Fruit fly (Drosophila melanogaster) whole organism, wandering third instar larva: ENCODE data around the gene CG15545.

Source experiments
- CrebA ChIP-seq: fragments of 200-800 bp; sonication (Bioruptor generic); optimal IDR thresholded peaks from 2 replicates; lab custom pipeline; 2016; ENCODE audit warnings: missing biosample characterization, mild to moderate bottlenecking, missing genetic modification characterization, borderline replicate concordance
- Hr78 ChIP-seq: fragments of >200 bp; optimal IDR thresholded peaks from 2 replicates; lab custom pipeline; 2017; ENCODE audit warnings: missing biosample characterization, missing genetic modification characterization
- brk ChIP-seq: fragments of 200-800 bp; sonication (Bioruptor generic); optimal IDR thresholded peaks from 2 replicates; lab custom pipeline; 2016; ENCODE audit warnings: missing biosample characterization, mild to moderate bottlenecking, missing genetic modification characterization
- dl ChIP-seq, 2 experiments: fragments of 175-275, 200-275 bp in 1 of 2; fragments of 200-275 bp in 1 of 2; sonication (Bioruptor generic); optimal IDR thresholded peaks; lab custom pipeline; 2018; ENCODE audit warnings: mild to moderate bottlenecking in 2 of 2, missing biosample characterization in 2 of 2, missing genetic modification characterization in 2 of 2, moderate library complexity in 2 of 2; ENCODE audit not compliant: partially characterized antibody in 2 of 2, insufficient read depth in 1 of 2
- fru ChIP-seq: fragments of 200-800 bp; sonication (Bioruptor generic); optimal IDR thresholded peaks from 3 replicates; lab custom pipeline; 2016; ENCODE audit warnings: missing biosample characterization, mild to moderate bottlenecking, missing genetic modification characterization
- lola ChIP-seq: fragments of >200 bp; optimal IDR thresholded peaks from 2 replicates; lab custom pipeline; 2017; ENCODE audit warnings: missing biosample characterization, missing genetic modification characterization
- pan ChIP-seq: fragments of >200 bp; optimal IDR thresholded peaks from 2 replicates; lab custom pipeline; 2017
- psq ChIP-seq: fragments of 200-800 bp; sonication (Bioruptor generic); optimal IDR thresholded peaks from 3 replicates; lab custom pipeline; 2017; ENCODE audit warnings: missing biosample characterization, mild to moderate bottlenecking, missing genetic modification characterization, moderate library complexity
- sage ChIP-seq: fragments of 200-800 bp; sonication (Bioruptor generic); optimal IDR thresholded peaks from 2 replicates; lab custom pipeline; 2016; ENCODE audit warnings: missing biosample characterization, mild to moderate bottlenecking, missing genetic modification characterization
- usp ChIP-seq: fragments of >200 bp; optimal IDR thresholded peaks from 2 replicates; lab custom pipeline; 2017; ENCODE audit warnings: missing biosample characterization, missing genetic modification characterization

- TF ChIP-seq Hr78: no peak
- TF ChIP-seq brk (GFP tag; lab: Kevin White, UChicago): no peak
- no peak for TF ChIP-seq dl (GFP tag; optimal IDR thresholded peaks at IDR 0.05; lab: Kevin White, UChicago; ENCODE audit: insufficient read depth in 1 of 2, partially characterized antibody in 2 of 2)
- no peak for TF ChIP-seq sage (GFP tag; lab: Kevin White, UChicago)
- TF ChIP-seq lola (GFP tag; lab: Kevin White, UChicago): no peak
- no peak for TF ChIP-seq fru (GFP tag; lab: Kevin White, UChicago)
- no peak for TF ChIP-seq psq (GFP tag; lab: Kevin White, UChicago)
- TF ChIP-seq usp (GFP tag; lab: Kevin White, UChicago): no peak
- no peak for TF ChIP-seq pan
- TF ChIP-seq CrebA: no peak
Observed at dm6 chr3R:30916024-30916423, 43.9 kb upstream of the CG15545 start.
